Fruit fly (Drosophila melanogaster) whole organism, prepupa: Measurements from ENCODE around the gene CG15130.

Experiments used
- Blimp-1 ChIP-seq: fragments of 200-800 bp; sonication (Bioruptor generic); optimal IDR thresholded peaks from 3 replicates; lab custom pipeline; 2017; ENCODE audit warnings: missing biosample characterization, missing genetic modification characterization, mild to moderate bottlenecking, moderate library complexity, missing genetic modification reagents
- CG16779 ChIP-seq: fragments of 200-800 bp; sonication (Bioruptor generic); optimal IDR thresholded peaks from 3 replicates; lab custom pipeline; 2017; ENCODE audit warnings: missing biosample characterization, mild to moderate bottlenecking, missing genetic modification characterization
- CG4318 ChIP-seq: fragments of 200-800 bp; sonication (Bioruptor generic); optimal IDR thresholded peaks from 3 replicates; lab custom pipeline; 2017; ENCODE audit warnings: missing biosample characterization, mild to moderate bottlenecking, missing genetic modification characterization
- CG6163 ChIP-seq: fragments of 200-800 bp; sonication (Bioruptor generic); IDR thresholded peaks from 3 replicates; pipeline ENCODE4 v1.3.6; 2022; ENCODE audit warnings: missing biosample characterization, missing genetic modification characterization
- CG9139 ChIP-seq: fragments of 200-800 bp; sonication (Bioruptor generic); optimal IDR thresholded peaks from 3 replicates; lab custom pipeline; 2017; ENCODE audit warnings: missing biosample characterization, mild to moderate bottlenecking, missing genetic modification characterization
- Ets21C ChIP-seq: fragments of 200-800 bp; sonication (Bioruptor generic); optimal IDR thresholded peaks from 3 replicates; lab custom pipeline; 2016; ENCODE audit warnings: missing biosample characterization, missing genetic modification characterization
- Hr4 ChIP-seq: fragments of 200-800 bp; sonication (Bioruptor generic); optimal IDR thresholded peaks from 3 replicates; lab custom pipeline; 2016; ENCODE audit warnings: missing biosample characterization, missing genetic modification characterization
- Lpt ChIP-seq: fragments of 200-800 bp; sonication (Bioruptor generic); optimal IDR thresholded peaks from 3 replicates; lab custom pipeline; 2016; ENCODE audit warnings: missing biosample characterization, missing genetic modification characterization
- dac ChIP-seq: fragments of 200-800 bp; sonication (Bioruptor generic); optimal IDR thresholded peaks from 2 replicates; lab custom pipeline; 2017; ENCODE audit warnings: missing biosample characterization, mild to moderate bottlenecking, missing genetic modification characterization
- dsx ChIP-seq: fragments of 200-800 bp; optimal IDR thresholded peaks from 3 replicates; lab custom pipeline; 2019; ENCODE audit warnings: missing biosample characterization, mild to moderate bottlenecking, missing genetic modification characterization, moderate library complexity; ENCODE audit not compliant: poor library complexity, severe bottlenecking
- eg ChIP-seq: fragments of 200-800 bp; sonication (Bioruptor generic); IDR thresholded peaks from 3 replicates; pipeline ENCODE4 v1.3.6; 2022; ENCODE audit warnings: missing biosample characterization, missing genetic modification characterization
- topi ChIP-seq: fragments of 200-800 bp; sonication (Bioruptor generic); optimal IDR thresholded peaks from 3 replicates; lab custom pipeline; 2016; ENCODE audit warnings: missing biosample characterization, missing genetic modification characterization

- TF ChIP-seq CG16779 (no peak), CG9139 (GFP tag; lab: Kevin White, UChicago) (no peak), dsx (GFP tag; lab: Kevin White, UChicago) (no peak), dac (GFP tag; lab: Kevin White, UChicago) (no peak), Ets21C (no peak), eg (GFP tag; lab: Robert Waterston, UW) (no peak), Hr4 (GFP tag; lab: Kevin White, UChicago) (no peak), CG6163 (GFP tag; lab: Robert Waterston, UW) (no peak), Lpt (no peak), Blimp-1 (no peak), topi (GFP tag; lab: Kevin White, UChicago) (no peak), CG4318 (no peak)
Observed at dm6 chr2L:20397032-20397431, 27.4 kb downstream of the CG15130 start.
